Worm (Caenorhabditis elegans) whole organism, L4 larva: Measurements from ENCODE around the gene C25G6.3.

Source experiments
- F10B5.3 ChIP-seq: sonication (generic microtip); optimal IDR thresholded peaks from 2 replicates; lab custom pipeline; 2016; ENCODE audit warnings: mild to moderate bottlenecking, missing genetic modification characterization, missing compliant biosample characterization
- R02D3.7 ChIP-seq: fragments of 150-350 bp; sonication (generic microtip); optimal IDR thresholded peaks from 3 replicates; lab custom pipeline; 2014; ENCODE audit warnings: missing biosample characterization, missing genetic modification characterization
- Y105C5A.15 ChIP-seq: fragments of 200-800 bp; sonication (Bioruptor generic); IDR thresholded peaks from 2 replicates; pipeline ENCODE4 v1.3.6; 2022; ENCODE audit warnings: missing genetic modification characterization, missing compliant biosample characterization
- ZK337.2 ChIP-seq: fragments of 200-800 bp; sonication (Bioruptor generic); IDR thresholded peaks from 2 replicates; pipeline ENCODE4 v1.3.6; 2022; ENCODE audit warnings: missing genetic modification reagents, missing genetic modification characterization, missing compliant biosample characterization
- aha-1 ChIP-seq: fragments of 150-350 bp; peaks from one replicate; lab custom pipeline; 2014; ENCODE audit warnings: missing biosample characterization, missing genetic modification characterization
- aly-2 ChIP-seq: sonication (generic microtip); optimal IDR thresholded peaks from 2 replicates; lab custom pipeline; 2018; ENCODE audit warnings: missing biosample characterization, missing genetic modification characterization
- ama-1 ChIP-seq: fragments of 150-350 bp; optimal IDR thresholded peaks from 2 replicates; lab custom pipeline; 2014; ENCODE audit warnings: inconsistent platforms, mixed read lengths
- attf-4 ChIP-seq: sonication (generic microtip); optimal IDR thresholded peaks from 3 replicates; lab custom pipeline; 2017; ENCODE audit warnings: missing biosample characterization, missing genetic modification characterization
- ceh-62 ChIP-seq: sonication (generic microtip); optimal IDR thresholded peaks from 2 replicates; lab custom pipeline; 2017; ENCODE audit warnings: missing biosample characterization, missing genetic modification characterization
- ces-1 ChIP-seq: fragments of 150-350 bp; sonication (generic microtip); optimal IDR thresholded peaks from 4 replicates; lab custom pipeline; 2014; ENCODE audit warnings: missing biosample characterization, missing genetic modification reagents, missing genetic modification characterization
- ctbp-1 ChIP-seq: fragments of 200-800 bp; sonication (Bioruptor generic); IDR thresholded peaks from 2 replicates; pipeline ENCODE4 v1.3.6; 2022; ENCODE audit warnings: missing genetic modification reagents, missing genetic modification characterization, missing compliant biosample characterization
- daf-16 ChIP-seq, 3 experiments: sonication (generic microtip); optimal IDR thresholded peaks; 2 replicates each; lab custom pipeline; 2016 to 2017; ENCODE audit warnings: missing genetic modification characterization in 3 of 3, missing genetic modification reagents in 3 of 3, mild to moderate bottlenecking in 2 of 3, missing compliant biosample characterization in 2 of 3, missing biosample characterization in 1 of 3, moderate library complexity in 1 of 3
- daf-8 ChIP-seq: fragments of 200-800 bp; sonication (Bioruptor generic); IDR thresholded peaks from 2 replicates; pipeline ENCODE4 v1.3.6; 2022; ENCODE audit warnings: missing genetic modification characterization, missing compliant biosample characterization
- dmd-8 ChIP-seq: fragments of 200-800 bp; sonication (Bioruptor generic); IDR thresholded peaks from 2 replicates; pipeline ENCODE4 v1.3.6; 2022; ENCODE audit warnings: missing genetic modification characterization, missing compliant biosample characterization
- dve-1 ChIP-seq: sonication (generic microtip); optimal IDR thresholded peaks from 2 replicates; lab custom pipeline; 2017; ENCODE audit warnings: antibody characterized with exemption, mild to moderate bottlenecking, missing genetic modification characterization, missing compliant biosample characterization; ENCODE audit not compliant: insufficient read depth
- egl-27 ChIP-seq: sonication (generic microtip); optimal IDR thresholded peaks from 3 replicates; lab custom pipeline; 2017; ENCODE audit warnings: missing biosample characterization, missing genetic modification reagents, missing genetic modification characterization
- fkh-10 ChIP-seq: fragments of 150-350 bp; optimal IDR thresholded peaks from 2 replicates; lab custom pipeline; 2014; ENCODE audit warnings: missing biosample characterization, missing genetic modification reagents, missing genetic modification characterization
- fos-1 ChIP-seq: fragments of 150-350 bp; optimal IDR thresholded peaks from 2 replicates; lab custom pipeline; 2014; ENCODE audit warnings: missing biosample characterization, missing genetic modification characterization
- hlh-30 ChIP-seq: sonication (generic microtip); optimal IDR thresholded peaks from 2 replicates; lab custom pipeline; 2017; ENCODE audit warnings: antibody characterized with exemption, mild to moderate bottlenecking, missing genetic modification characterization, missing compliant biosample characterization; ENCODE audit not compliant: insufficient read depth
- lsy-2 ChIP-seq, 2 experiments: fragments of 150-350 bp in 1 of 2; sonication (generic microtip) in 1 of 2; optimal IDR thresholded peaks; 2 replicates each; lab custom pipeline; 2014 to 2017; ENCODE audit warnings: missing biosample characterization in 2 of 2, missing genetic modification characterization in 2 of 2
- madf-9 ChIP-seq: fragments of 200-800 bp; sonication (Bioruptor generic); conservative IDR thresholded peaks from 2 replicates; pipeline ENCODE4 v1.3.6; 2022; ENCODE audit warnings: missing genetic modification reagents, missing genetic modification characterization, missing compliant biosample characterization
- mxl-3 ChIP-seq: fragments of 200-800 bp; sonication (Bioruptor generic); optimal IDR thresholded peaks from 2 replicates; lab custom pipeline; 2018; ENCODE audit warnings: mild to moderate bottlenecking, missing genetic modification characterization, missing compliant biosample characterization
- nhr-11 ChIP-seq: fragments of 150-350 bp; optimal IDR thresholded peaks from 2 replicates; lab custom pipeline; 2014; ENCODE audit warnings: missing biosample characterization, missing genetic modification characterization
- nhr-41 ChIP-seq: fragments of 200-800 bp; sonication (Bioruptor generic); IDR thresholded peaks from 2 replicates; pipeline ENCODE4 v1.3.6; 2022; ENCODE audit warnings: missing genetic modification reagents, missing genetic modification characterization, missing compliant biosample characterization
- nhr-6 ChIP-seq: fragments of 150-350 bp; optimal IDR thresholded peaks from 2 replicates; lab custom pipeline; 2014; ENCODE audit warnings: missing biosample characterization, missing genetic modification characterization
- nhr-76 ChIP-seq: fragments of 150-350 bp; optimal IDR thresholded peaks from 2 replicates; lab custom pipeline; 2014; ENCODE audit warnings: missing biosample characterization, missing genetic modification characterization
- php-3 ChIP-seq: fragments of 200-800 bp; sonication (Bioruptor generic); IDR thresholded peaks from 2 replicates; pipeline ENCODE4 v1.3.6; 2022; ENCODE audit warnings: missing genetic modification reagents, missing genetic modification characterization, missing compliant biosample characterization
- pqm-1 ChIP-seq: sonication (generic microtip); optimal IDR thresholded peaks from 2 replicates; lab custom pipeline; 2017; ENCODE audit warnings: missing biosample characterization, missing genetic modification characterization
- saeg-2 ChIP-seq: fragments of 200-800 bp; sonication (Bioruptor generic); IDR thresholded peaks from 2 replicates; pipeline ENCODE4 v1.3.6; 2022; ENCODE audit warnings: missing genetic modification reagents, missing genetic modification characterization, missing compliant biosample characterization
- sdz-12 ChIP-seq: fragments of 200-800 bp; sonication (Bioruptor generic); optimal IDR thresholded peaks from 2 replicates; lab custom pipeline; 2018; ENCODE audit warnings: mild to moderate bottlenecking, missing genetic modification characterization, missing compliant biosample characterization
- skn-1 ChIP-seq: fragments of 150-350 bp; optimal IDR thresholded peaks from 2 replicates; lab custom pipeline; 2014; ENCODE audit warnings: missing biosample characterization, missing genetic modification characterization
- snpc-1.2 ChIP-seq: fragments of 200-800 bp; sonication (Bioruptor generic); IDR thresholded peaks from 2 replicates; pipeline ENCODE4 v1.3.6; 2022; ENCODE audit warnings: missing genetic modification reagents, missing genetic modification characterization, missing compliant biosample characterization
- spr-1 ChIP-seq: sonication (generic microtip); optimal IDR thresholded peaks from 2 replicates; lab custom pipeline; 2016; ENCODE audit warnings: mild to moderate bottlenecking, missing genetic modification characterization, missing compliant biosample characterization
- tra-1 ChIP-seq: fragments of 200-800 bp; sonication (Bioruptor generic); IDR thresholded peaks from 2 replicates; pipeline ENCODE4 v1.3.6; 2022; ENCODE audit warnings: missing genetic modification reagents, missing genetic modification characterization, missing compliant biosample characterization
- unc-62 ChIP-seq, 3 experiments: fragments of 150-350 bp in 1 of 3; sonication (generic microtip); optimal IDR thresholded peaks in 2 of 3; peaks in 1 of 3; 1 replicate in 1 of 3; 2 replicates in 2 of 3; lab custom pipeline; 2014 to 2017; ENCODE audit warnings: missing biosample characterization in 3 of 3, missing genetic modification characterization in 3 of 3, missing genetic modification reagents in 3 of 3, missing genotype in 1 of 3
- ztf-11 ChIP-seq: fragments of 150-350 bp; optimal IDR thresholded peaks from 2 replicates; lab custom pipeline; 2014; ENCODE audit warnings: missing biosample characterization, missing genetic modification characterization
- ztf-7 ChIP-seq: fragments of 150-350 bp; optimal IDR thresholded peaks from 2 replicates; lab custom pipeline; 2014; ENCODE audit warnings: missing biosample characterization, missing genetic modification characterization

The C25G6.3 gene

ce11 chrX:1265336-1265735 lies 26.6 kb upstream of the C25G6.3 start:
- TF ChIP-seq ctbp-1 (GFP tag; lab: Robert Waterston, UW) (0 out of 2 replicates have a peak, but pooled peaks have one; percentile 29), nhr-11 (tag; lab: Kevin White, UChicago) (no peak), ces-1 (GFP tag; lab: Kevin White, UChicago) (peak; percentile 91), nhr-76 (tag; lab: Kevin White, UChicago) (no peak)

ce11 chrX:1257668-1258067 lies 19.0 kb upstream of the C25G6.3 start:
- no peak for TF ChIP-seq nhr-41 (GFP tag; lab: Robert Waterston, UW)
- TF ChIP-seq aha-1 (tag; lab: Kevin White, UChicago) = peak; percentile 94

ce11 chrX:1255547-1255946 lies 16.8 kb upstream of the C25G6.3 start, which contains the start of gene npr-11:
npr-11 (minus strand) TSS chrX:1255647.
- TF ChIP-seq nhr-6 (tag; lab: Kevin White, UChicago) (no peak), sdz-12 (GFP tag; lab: Kevin White, UChicago) (no peak), nhr-11 (tag; lab: Kevin White, UChicago) (no peak), Y105C5A.15 (GFP tag; lab: Robert Waterston, UW) (no peak), mxl-3 (GFP tag; lab: Kevin White, UChicago) (no peak), ces-1 (GFP tag; lab: Kevin White, UChicago) (no peak), daf-8 (GFP tag; lab: Robert Waterston, UW) (no peak), snpc-1.2 (GFP tag; lab: Robert Waterston, UW) (no peak), ZK337.2 (GFP tag; lab: Robert Waterston, UW) (no peak), hlh-30 (tag; lab: Kevin White, UChicago) (no peak), R02D3.7 (tag; lab: Kevin White, UChicago) (no peak), dve-1 (no peak), skn-1 (tag; lab: Kevin White, UChicago) (no peak), fos-1 (tag; lab: Kevin White, UChicago) (no peak), aly-2 (tag; lab: Kevin White, UChicago) (no peak), php-3 (GFP tag; lab: Robert Waterston, UW) (no peak), lsy-2 (tag; optimal IDR thresholded peaks at IDR 0.05; lab: Kevin White, UChicago) (no peak), madf-9 (GFP tag; lab: Robert Waterston, UW) (no peak), ztf-7 (tag; lab: Kevin White, UChicago) (no peak), saeg-2 (GFP tag; lab: Robert Waterston, UW) (no peak)

ce11 chrX:1249738-1250137 lies 11.0 kb upstream of the C25G6.3 start, which contains the start of gene C25G6.4:
C25G6.4 (minus strand) TSS chrX:1249838.
- TF ChIP-seq nhr-41 (GFP tag; lab: Robert Waterston, UW) (no peak), saeg-2 (GFP tag; lab: Robert Waterston, UW) (no peak), spr-1 (tag; lab: Kevin White, UChicago) (no peak), ceh-62 (tag; lab: Kevin White, UChicago) (no peak), ama-1 (lab: Kevin White, UChicago) (no peak), daf-16 (GFP tag; optimal IDR thresholded peaks at IDR 0.05; lab: Kevin White, UChicago) (no peak), daf-16 (tag; optimal IDR thresholded peaks at IDR 0.05; lab: Kevin White, UChicago) (no peak)

- no peak for TF ChIP-seq tra-1 (GFP tag; lab: Robert Waterston, UW)
- TF ChIP-seq F10B5.3 (tag; lab: Kevin White, UChicago) = no peak
- TF ChIP-seq ctbp-1 (GFP tag; lab: Robert Waterston, UW) = no peak
- TF ChIP-seq daf-16 (GFP tag; optimal IDR thresholded peaks at IDR 0.05; lab: Kevin White, UChicago) = no peak
- TF ChIP-seq daf-16 (tag; optimal IDR thresholded peaks at IDR 0.05; lab: Kevin White, UChicago) = peak; percentile 52
- TF ChIP-seq dmd-8 = no peak
- TF ChIP-seq fkh-10 (GFP tag; lab: Kevin White, UChicago) = peak; percentile 2
- no peak for TF ChIP-seq egl-27 (tag; lab: Kevin White, UChicago)
- no peak for TF ChIP-seq ztf-11 (tag; lab: Kevin White, UChicago)
- TF ChIP-seq pqm-1 (tag; lab: Kevin White, UChicago) = peak; percentile 47
- TF ChIP-seq skn-1 (tag; lab: Kevin White, UChicago) = no peak
- TF ChIP-seq dve-1 = no peak
- no peak for TF ChIP-seq attf-4
- peak in 1 of 2 experiments; percentile 42 for TF ChIP-seq unc-62 (GFP tag; optimal IDR thresholded peaks at IDR 0.05 in 1 of 2; lab: Kevin White, UChicago)
- no peak for TF ChIP-seq unc-62 (tag; optimal IDR thresholded peaks at IDR 0.05; lab: Kevin White, UChicago)
Measured at ce11 chrX:1245717-1246116, 7.0 kb upstream of the C25G6.3 start, which contains the start of gene tsp-9. tsp-9 (plus strand) TSS chrX:1246017.
